Worm (Caenorhabditis elegans): ENCODE data around the gene plk-1.

The plk-1 gene

DNA sequence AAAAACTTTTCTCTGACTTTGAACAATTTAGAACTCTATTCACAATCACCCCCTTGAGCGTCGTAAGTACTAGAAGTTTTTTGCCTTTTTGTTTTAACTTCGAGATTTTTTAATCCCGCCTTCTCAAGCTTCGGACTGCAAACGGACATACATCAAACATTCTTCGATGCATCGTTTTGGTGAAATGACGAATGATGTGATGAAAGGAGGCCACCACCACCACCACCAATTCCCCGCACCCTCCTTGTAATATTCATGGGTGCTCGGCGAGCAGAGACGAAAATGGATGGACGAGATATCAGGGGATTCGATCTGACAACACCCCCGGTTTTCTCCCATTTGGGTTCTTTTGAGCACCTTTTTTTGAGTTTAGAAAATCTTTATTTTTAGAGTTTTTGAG, 44.8 kb downstream of the plk-1 start:
- TF ChIP-seq tbx-37 (GFP tag; conservative IDR thresholded peaks at IDR 0.05) (no peak), F13C5.2 (tag; optimal IDR thresholded peaks at IDR 0.05) (no peak), ceh-36 (tag; optimal IDR thresholded peaks at IDR 0.05) (no peak), hnd-1 (tag; optimal IDR thresholded peaks at IDR 0.05) (no peak), ets-7 (tag; optimal IDR thresholded peaks at IDR 0.05) (no peak), B0310.2 (tag; optimal IDR thresholded peaks at IDR 0.05) (no peak), scrt-1 (GFP tag; IDR thresholded peaks at IDR 0.05) (no peak), tbx-11 (GFP tag; IDR thresholded peaks at IDR 0.05) (no peak), pes-1 (GFP tag; IDR thresholded peaks at IDR 0.05) (no peak), ceh-13 (GFP tag; optimal IDR thresholded peaks at IDR 0.05) (no peak), ama-1 (optimal IDR thresholded peaks at IDR 0.05) (no peak), hmbx-1 (tag; optimal IDR thresholded peaks at IDR 0.05) (no peak)

DNA sequence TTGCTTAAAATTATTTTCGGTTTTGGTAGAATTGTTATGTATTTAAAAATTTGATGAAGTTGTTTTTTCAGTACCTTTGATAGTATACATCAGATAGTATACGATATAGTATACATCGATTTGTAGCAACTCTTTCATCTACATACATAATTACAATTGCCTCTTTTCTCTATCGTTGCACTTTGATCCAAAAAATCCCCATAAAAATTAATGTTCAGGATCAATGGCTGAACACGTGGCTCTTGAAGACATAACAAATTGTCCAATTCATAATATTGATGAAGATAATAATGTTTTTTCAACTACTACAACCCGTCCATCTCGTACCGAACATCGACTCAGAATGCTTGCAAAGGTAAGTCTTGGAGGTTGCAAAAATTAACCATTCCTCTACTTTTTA, 47.6 kb downstream of the plk-1 start, which contains the start of gene D2007.2:
TSS of gene D2007.2 (plus strand) at position 213 of the 400 bp plus-strand sequence.
- TF ChIP-seq hmbx-1 (tag; optimal IDR thresholded peaks at IDR 0.05), result no peak
- no peak for TF ChIP-seq scrt-1 (GFP tag; IDR thresholded peaks at IDR 0.05)
- no peak for TF ChIP-seq hmg-4 (GFP tag; optimal IDR thresholded peaks at IDR 0.05)
- TF ChIP-seq aly-1 (tag; optimal IDR thresholded peaks at IDR 0.05), result no peak
- TF ChIP-seq hnd-1 (tag; optimal IDR thresholded peaks at IDR 0.05), result no peak
- TF ChIP-seq ets-7 (tag; optimal IDR thresholded peaks at IDR 0.05), result no peak
- no peak for TF ChIP-seq pes-1 (GFP tag; IDR thresholded peaks at IDR 0.05)
- no peak for TF ChIP-seq ama-1 (optimal IDR thresholded peaks at IDR 0.05)
- no peak for TF ChIP-seq sea-1 (GFP tag; conservative IDR thresholded peaks at IDR 0.05)
- TF ChIP-seq B0310.2 (tag; optimal IDR thresholded peaks at IDR 0.05), result no peak
- no peak for TF ChIP-seq flt-1 (GFP tag; IDR thresholded peaks at IDR 0.05)
- TF ChIP-seq F13C5.2 (tag; optimal IDR thresholded peaks at IDR 0.05), result no peak
- no peak for TF ChIP-seq ceh-36 (tag; optimal IDR thresholded peaks at IDR 0.05)
- TF ChIP-seq tbx-11 (GFP tag; IDR thresholded peaks at IDR 0.05), result no peak
- TF ChIP-seq tra-4 (tag; optimal IDR thresholded peaks at IDR 0.05), result no peak
- no peak for TF ChIP-seq tbx-37 (GFP tag; conservative IDR thresholded peaks at IDR 0.05)
- TF ChIP-seq ceh-13 (GFP tag; optimal IDR thresholded peaks at IDR 0.05), result no peak
